Fruit fly (Drosophila melanogaster) whole organism, prepupa: ENCODE data around the gene eIF3l.

Experiments used
- CG10631 ChIP-seq: fragments of 200-800 bp; sonication (Bioruptor generic); optimal IDR thresholded peaks from 2 replicates; lab custom pipeline; 2016; ENCODE audit warnings: missing biosample characterization, missing genetic modification characterization
- CG11294 ChIP-seq: fragments of 200-800 bp; sonication (Bioruptor generic); IDR thresholded peaks from 2 replicates; pipeline ENCODE4 v1.3.6; 2022; ENCODE audit warnings: missing biosample characterization, missing genetic modification characterization
- CG1621 ChIP-seq: fragments of 200-800 bp; sonication (Bioruptor generic); optimal IDR thresholded peaks from 3 replicates; lab custom pipeline; 2018; ENCODE audit warnings: missing biosample characterization, mild to moderate bottlenecking, missing genetic modification characterization
- CG32006 ChIP-seq: fragments of 200-800 bp; sonication (Bioruptor generic); optimal IDR thresholded peaks from 3 replicates; lab custom pipeline; 2017; ENCODE audit warnings: missing biosample characterization, mild to moderate bottlenecking, missing genetic modification characterization
- CG8119 ChIP-seq: fragments of 200-800 bp; sonication (Bioruptor generic); IDR thresholded peaks from 3 replicates; pipeline ENCODE4 v1.3.6; 2022; ENCODE audit warnings: missing biosample characterization, missing genetic modification characterization
- Eip75B ChIP-seq: fragments of 200-800 bp; sonication (Bioruptor generic); optimal IDR thresholded peaks from 3 replicates; lab custom pipeline; 2016; ENCODE audit warnings: missing biosample characterization, missing genetic modification characterization
- Sox15 ChIP-seq: fragments of 200-800 bp; sonication (Bioruptor generic); optimal IDR thresholded peaks from 3 replicates; lab custom pipeline; 2016; ENCODE audit warnings: missing biosample characterization, missing genetic modification characterization
- fd59A ChIP-seq: fragments of 200-800 bp; sonication (Bioruptor generic); optimal IDR thresholded peaks from 2 replicates; lab custom pipeline; 2017; ENCODE audit warnings: missing biosample characterization, mild to moderate bottlenecking, missing genetic modification characterization, missing genetic modification reagents
- fkh ChIP-seq: fragments of 200-800 bp; sonication (Bioruptor generic); optimal IDR thresholded peaks from 3 replicates; lab custom pipeline; 2017; ENCODE audit warnings: missing biosample characterization, mild to moderate bottlenecking, missing genetic modification characterization, moderate library complexity
- pdm3 ChIP-seq: fragments of 200-800 bp; sonication (Bioruptor generic); optimal IDR thresholded peaks from 3 replicates; lab custom pipeline; 2016; ENCODE audit warnings: missing biosample characterization, missing genetic modification characterization

DNA sequence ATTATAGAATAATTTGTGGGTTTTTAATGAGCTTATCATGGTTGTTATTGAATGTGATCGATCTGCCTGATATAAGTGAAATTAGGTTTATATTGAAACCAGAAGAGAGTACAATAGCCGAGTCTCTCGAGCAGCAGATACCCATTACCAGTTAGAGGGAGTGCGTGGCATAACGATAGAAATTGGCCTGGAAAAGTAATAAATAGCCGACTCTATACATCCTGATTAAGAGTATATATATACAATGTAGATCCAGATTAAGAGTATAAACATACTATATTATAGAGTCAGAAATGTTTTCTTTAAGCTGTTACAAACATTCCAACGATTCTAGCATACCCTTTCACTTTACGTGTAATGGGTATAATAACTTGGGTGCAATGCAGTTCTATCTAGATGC is 38.1 kb upstream of the eIF3l start:
- no peak for TF ChIP-seq CG8119 (GFP tag; lab: Robert Waterston, UW)
- no peak for TF ChIP-seq CG11294 (GFP tag; lab: Robert Waterston, UW)
- TF ChIP-seq Eip75B, result no peak
- TF ChIP-seq fd59A, result no peak
- TF ChIP-seq fkh (GFP tag; lab: Kevin White, UChicago), result no peak
- TF ChIP-seq CG1621 (tag; lab: Kevin White, UChicago), result no peak
- no peak for TF ChIP-seq Sox15 (GFP tag; lab: Kevin White, UChicago)
- no peak for TF ChIP-seq pdm3 (GFP tag; lab: Kevin White, UChicago)
- TF ChIP-seq CG32006 (GFP tag; lab: Kevin White, UChicago), result no peak
- TF ChIP-seq CG10631 (GFP tag; lab: Kevin White, UChicago), result no peak
